Worm (Caenorhabditis elegans): Measurements from ENCODE around the gene Y73F8A.13.
A peak's percentile ranks its signal among the peaks of the same experiment; 100 is the strongest.

The Y73F8A.13 gene

DNA sequence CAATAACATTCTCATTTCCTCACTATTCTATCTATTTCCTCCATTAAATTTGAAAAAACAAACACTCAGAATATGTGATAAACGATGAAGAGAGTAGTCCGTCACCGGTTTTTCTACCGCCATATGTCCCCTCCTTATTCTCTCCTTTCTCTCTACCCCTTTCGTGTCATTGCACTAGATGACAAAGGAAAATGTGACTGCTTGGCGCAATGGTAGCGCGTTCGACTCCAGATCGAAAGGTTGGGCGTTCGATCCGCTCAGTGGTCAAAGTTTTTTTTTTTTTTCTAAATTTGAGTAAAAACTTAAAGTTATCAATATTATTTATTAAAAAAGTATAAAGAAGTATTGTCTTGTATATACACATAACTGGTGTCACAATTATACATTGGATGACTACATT is 22.5 kb upstream of the Y73F8A.13 start (continued):
- TF ChIP-seq hmg-1.1 (GFP tag; IDR thresholded peaks at IDR 0.05) = no peak
- TF ChIP-seq ztf-7 (tag; optimal IDR thresholded peaks at IDR 0.05) = no peak
- no peak for TF ChIP-seq pqm-1 (tag; optimal IDR thresholded peaks at IDR 0.05)
- no peak for TF ChIP-seq sdz-12 (GFP tag; optimal IDR thresholded peaks at IDR 0.05)
- TF ChIP-seq Y105C5A.15 (GFP tag; IDR thresholded peaks at IDR 0.05) = no peak
- no peak for TF ChIP-seq mep-1 (tag; optimal IDR thresholded peaks at IDR 0.05)
- TF ChIP-seq F26F4.8 (GFP tag; conservative IDR thresholded peaks at IDR 0.05) = 0 out of 2 replicates have a peak, but pooled peaks have one; percentile 21
- no peak for TF ChIP-seq lin-29 (GFP tag; IDR thresholded peaks at IDR 0.05)
- TF ChIP-seq zip-11 (GFP tag; IDR thresholded peaks at IDR 0.05) = no peak
- no peak for TF ChIP-seq F10B5.3 (tag; optimal IDR thresholded peaks at IDR 0.05)
- no peak for TF ChIP-seq daf-12 (tag; optimal IDR thresholded peaks at IDR 0.05)
- TF ChIP-seq dmd-6 (GFP tag; IDR thresholded peaks at IDR 0.05) = no peak
- no peak for TF ChIP-seq T26A8.4 (GFP tag; IDR thresholded peaks at IDR 0.05)
- TF ChIP-seq ZK337.2 (GFP tag; IDR thresholded peaks at IDR 0.05) = no peak
- no peak for TF ChIP-seq dmd-9 (GFP tag; IDR thresholded peaks at IDR 0.05)
- TF ChIP-seq ceh-20 (GFP tag; IDR thresholded peaks at IDR 0.05) = no peak
- no peak for TF ChIP-seq tag-97 (GFP tag; IDR thresholded peaks at IDR 0.05)
- no peak for TF ChIP-seq snpc-4 (tag; optimal IDR thresholded peaks at IDR 0.05)
- TF ChIP-seq ctbp-1 (GFP tag; IDR thresholded peaks at IDR 0.05) = no peak
- TF ChIP-seq mdl-1 (tag; optimal IDR thresholded peaks at IDR 0.05) = no peak
- TF ChIP-seq nhr-41 (GFP tag; IDR thresholded peaks at IDR 0.05) = no peak
- peak; percentile 5 for TF ChIP-seq lir-3 (tag; optimal IDR thresholded peaks at IDR 0.05)
- TF ChIP-seq nhr-6 (tag; optimal IDR thresholded peaks at IDR 0.05) = no peak
- TF ChIP-seq daf-16 (GFP tag; optimal IDR thresholded peaks at IDR 0.05) = peak in 1 of 2 experiments; percentile 49
- TF ChIP-seq daf-16 (tag; optimal IDR thresholded peaks at IDR 0.05) = no peak
- TF ChIP-seq lin-13 (GFP tag; optimal IDR thresholded peaks at IDR 0.05) = no peak
- TF ChIP-seq lin-1 (GFP tag; IDR thresholded peaks at IDR 0.05) = no peak
- TF ChIP-seq rbr-2 (tag; optimal IDR thresholded peaks at IDR 0.05) = no peak
- TF ChIP-seq Y75B8A.6 (GFP tag; IDR thresholded peaks at IDR 0.05) = no peak
- TF ChIP-seq ceh-44 (GFP tag; IDR thresholded peaks at IDR 0.05) = no peak
- peak; percentile 12 for TF ChIP-seq unc-130 (GFP tag; optimal IDR thresholded peaks at IDR 0.05)
- TF ChIP-seq ceh-82 (tag; optimal IDR thresholded peaks at IDR 0.05) = no peak
- no peak for TF ChIP-seq Y48G9A.11 (GFP tag; IDR thresholded peaks at IDR 0.05)
- no peak for TF ChIP-seq lim-7 (GFP tag; IDR thresholded peaks at IDR 0.05)
- TF ChIP-seq unc-39 (tag; optimal IDR thresholded peaks at IDR 0.05) = no peak
- TF ChIP-seq nhr-76 (tag; optimal IDR thresholded peaks at IDR 0.05) = no peak
- no peak for TF ChIP-seq arid-1 (GFP tag; conservative IDR thresholded peaks at IDR 0.05)
- TF ChIP-seq F44E2.7 (GFP tag; IDR thresholded peaks at IDR 0.05) = 0 out of 2 replicates have a peak, but pooled peaks have one; percentile 50
- peak; percentile 50 for TF ChIP-seq daf-19 (GFP tag; conservative IDR thresholded peaks at IDR 0.05)
- TF ChIP-seq unc-62 (GFP tag; optimal IDR thresholded peaks at IDR 0.05 in 1 of 2) = no peak
- no peak for TF ChIP-seq unc-62 (tag; optimal IDR thresholded peaks at IDR 0.05)
- TF ChIP-seq nhr-237 (tag; optimal IDR thresholded peaks at IDR 0.05) = no peak
- no peak for TF ChIP-seq lsy-2 (tag; optimal IDR thresholded peaks at IDR 0.05)
- no peak for TF ChIP-seq mxl-2 (GFP tag; conservative IDR thresholded peaks at IDR 0.05)
- no peak for TF ChIP-seq nhr-28 (tag; optimal IDR thresholded peaks at IDR 0.05)
- peak; percentile 82 for TF ChIP-seq pha-4 (GFP tag; IDR thresholded peaks at IDR 0.05)
- TF ChIP-seq pha-4 (tag; optimal IDR thresholded peaks at IDR 0.05) = no peak
- TF ChIP-seq zfp-3 (GFP tag; conservative IDR thresholded peaks at IDR 0.05) = no peak
- no peak for TF ChIP-seq fkh-10 (GFP tag; optimal IDR thresholded peaks at IDR 0.05)
- no peak for TF ChIP-seq nhr-11 (tag; optimal IDR thresholded peaks at IDR 0.05)
- TF ChIP-seq F37D6.2 (tag; optimal IDR thresholded peaks at IDR 0.05) = no peak
- no peak for TF ChIP-seq mdt-29 (GFP tag; IDR thresholded peaks at IDR 0.05)
- no peak for TF ChIP-seq Y5F2A.4 (GFP tag; optimal IDR thresholded peaks at IDR 0.05)
- no peak for TF ChIP-seq nhr-111 (GFP tag; optimal IDR thresholded peaks at IDR 0.05)
